Worm (Caenorhabditis elegans) whole organism, early embryonic: ENCODE measurements around the gene sre-28.

Source experiments
- F13C5.2 ChIP-seq: sonication (generic microtip); optimal IDR thresholded peaks from 2 replicates; lab custom pipeline; 2017; ENCODE audit warnings: mild to moderate bottlenecking, missing genetic modification characterization, inconsistent platforms, missing compliant biosample characterization
- ama-1 ChIP-seq: fragments of 150-350 bp; optimal IDR thresholded peaks from 2 replicates; lab custom pipeline; 2014
- flt-1 ChIP-seq: fragments of 200-800 bp; sonication (Bioruptor generic); IDR thresholded peaks from 2 replicates; pipeline ENCODE4 v1.3.6; 2022; ENCODE audit warnings: missing genetic modification characterization, missing compliant biosample characterization
- hmbx-1 ChIP-seq: sonication (generic microtip); optimal IDR thresholded peaks from 2 replicates; lab custom pipeline; 2016; ENCODE audit warnings: mild to moderate bottlenecking, missing genetic modification characterization, missing compliant biosample characterization
- scrt-1 ChIP-seq: fragments of 200-800 bp; sonication (Bioruptor generic); IDR thresholded peaks from 2 replicates; pipeline ENCODE4 v1.3.6; 2022; ENCODE audit warnings: missing genetic modification characterization, missing compliant biosample characterization
- tra-4 ChIP-seq: sonication (generic microtip); optimal IDR thresholded peaks from 2 replicates; lab custom pipeline; 2017; ENCODE audit warnings: missing genetic modification characterization, missing compliant biosample characterization

- TF ChIP-seq ama-1 (lab: Kevin White, UChicago) (no peak), F13C5.2 (no peak), hmbx-1 (tag; lab: Kevin White, UChicago) (no peak), tra-4 (tag; lab: Kevin White, UChicago) (no peak), flt-1 (GFP tag; lab: Robert Waterston, UW) (no peak), scrt-1 (GFP tag; lab: Robert Waterston, UW) (no peak)
Measured at ce11 chrV:9983529-9983928, 39.3 kb downstream of the sre-28 start.
